Fruit fly (Drosophila melanogaster) whole organism, embryonic: ENCODE results near the gene TpnC25D.
A peak's percentile ranks its signal among the peaks of the same experiment; 100 is the strongest.

Experiments used
- Ada2b ChIP-seq: fragments of 200-800 bp; sonication (Bioruptor generic); IDR thresholded peaks from 2 replicates; pipeline ENCODE4 v1.3.6; 2022; ENCODE audit warnings: missing biosample characterization, missing genetic modification characterization
- Atf-2 ChIP-seq: fragments of 200-800 bp; sonication (Bioruptor generic); optimal IDR thresholded peaks from 2 replicates; lab custom pipeline; 2016; ENCODE audit warnings: missing biosample characterization, missing genetic modification characterization
- CG11456 ChIP-seq: fragments of 200-800 bp; sonication (Bioruptor generic); IDR thresholded peaks from 3 replicates; pipeline ENCODE4 v1.3.6; 2022; ENCODE audit warnings: missing biosample characterization, missing genetic modification characterization
- CG11504 ChIP-seq: fragments of 200-800 bp; sonication (Bioruptor generic); optimal IDR thresholded peaks from 3 replicates; lab custom pipeline; 2019; ENCODE audit warnings: missing biosample characterization, mild to moderate bottlenecking, missing genetic modification characterization, moderate library complexity
- CG11723 ChIP-seq: fragments of 200-800 bp; sonication (Bioruptor generic); optimal IDR thresholded peaks from 2 replicates; lab custom pipeline; 2017; ENCODE audit warnings: missing biosample characterization, mild to moderate bottlenecking, missing genetic modification characterization
- CG12659 ChIP-seq: fragments of 200-800 bp; sonication (Bioruptor generic); optimal IDR thresholded peaks from 3 replicates; lab custom pipeline; 2017; ENCODE audit warnings: mild to moderate bottlenecking, missing biosample characterization, missing genetic modification reagents, missing genetic modification characterization
- CG12769 ChIP-seq: fragments of 200-800 bp; sonication (Bioruptor generic); optimal IDR thresholded peaks from 2 replicates; lab custom pipeline; 2019; ENCODE audit warnings: missing biosample characterization, mild to moderate bottlenecking, missing genetic modification characterization, moderate library complexity
- CG13424 ChIP-seq: fragments of 200-800 bp; sonication (Bioruptor generic); optimal IDR thresholded peaks from 2 replicates; lab custom pipeline; 2019; ENCODE audit warnings: missing biosample characterization, mild to moderate bottlenecking, missing genetic modification characterization, moderate library complexity
- CG15269 ChIP-seq: fragments of 200-800 bp; sonication (Bioruptor generic); optimal IDR thresholded peaks from 2 replicates; lab custom pipeline; 2018; ENCODE audit warnings: missing biosample characterization, mild to moderate bottlenecking, missing genetic modification characterization, moderate library complexity
- CG15479 ChIP-seq: fragments of 200-800 bp; sonication (Bioruptor generic); optimal IDR thresholded peaks from 3 replicates; lab custom pipeline; 2019; ENCODE audit warnings: missing biosample characterization, mild to moderate bottlenecking, missing genetic modification characterization, moderate library complexity
- CG2678 ChIP-seq: fragments of 200-800 bp; sonication (Bioruptor generic); optimal IDR thresholded peaks from 3 replicates; lab custom pipeline; 2019; ENCODE audit warnings: missing biosample characterization, mild to moderate bottlenecking, missing genetic modification characterization, moderate library complexity
- CG31388 ChIP-seq: fragments of 200-800 bp; sonication (Bioruptor generic); optimal IDR thresholded peaks from 2 replicates; lab custom pipeline; 2016; ENCODE audit warnings: missing biosample characterization, missing genetic modification characterization
- CG3163 ChIP-seq: fragments of 200-800 bp; sonication (Bioruptor generic); optimal IDR thresholded peaks from 3 replicates; lab custom pipeline; 2016; ENCODE audit warnings: missing biosample characterization, missing genetic modification characterization
- CG32772 ChIP-seq: fragments of 200-800 bp; sonication (Bioruptor generic); IDR thresholded peaks from 2 replicates; pipeline ENCODE4 v1.3.6; 2022; ENCODE audit warnings: missing biosample characterization, missing genetic modification characterization
- CG4404 ChIP-seq: fragments of 200-800 bp; sonication (Bioruptor generic); IDR thresholded peaks from 2 replicates; pipeline ENCODE4 v1.3.6; 2022; ENCODE audit warnings: missing biosample characterization, missing genetic modification characterization
- CG4707 ChIP-seq: fragments of 200-800 bp; sonication (Bioruptor generic); optimal IDR thresholded peaks from 2 replicates; lab custom pipeline; 2018; ENCODE audit warnings: missing biosample characterization, mild to moderate bottlenecking, missing genetic modification characterization, moderate library complexity
- CG6813 ChIP-seq: fragments of 200-800 bp; sonication (Bioruptor generic); optimal IDR thresholded peaks from 2 replicates; lab custom pipeline; 2017; ENCODE audit warnings: missing biosample characterization, missing genetic modification characterization, mild to moderate bottlenecking, moderate library complexity, missing genetic modification reagents
- CG7963 ChIP-seq: fragments of 200-800 bp; sonication (Bioruptor generic); IDR thresholded peaks from 3 replicates; pipeline ENCODE4 v1.3.6; 2022; ENCODE audit warnings: missing biosample characterization, missing genetic modification characterization; ENCODE audit not compliant: partially characterized antibody
- CG8359 ChIP-seq: fragments of 200-800 bp; sonication (Bioruptor generic); optimal IDR thresholded peaks from 2 replicates; lab custom pipeline; 2017; ENCODE audit warnings: missing biosample characterization, mild to moderate bottlenecking, missing genetic modification characterization, borderline replicate concordance
- CTCF ChIP-seq: fragments of 200-800 bp; sonication (Bioruptor generic); optimal IDR thresholded peaks from 2 replicates; lab custom pipeline; 2017; ENCODE audit warnings: missing biosample characterization, mild to moderate bottlenecking, missing genetic modification characterization, moderate library complexity
- Dref ChIP-seq: fragments of 200-800 bp; sonication (Bioruptor generic); IDR thresholded peaks from 2 replicates; pipeline ENCODE4 v1.3.6; 2022; ENCODE audit warnings: missing biosample characterization, missing genetic modification characterization
- Drgx ChIP-seq: fragments of 200-800 bp; sonication (Bioruptor generic); IDR thresholded peaks from 2 replicates; pipeline ENCODE4 v1.3.6; 2022; ENCODE audit warnings: missing biosample characterization, missing genetic modification characterization
- HHEX ChIP-seq: fragments of 200-800 bp; sonication (Bioruptor generic); optimal IDR thresholded peaks from 3 replicates; lab custom pipeline; 2017; ENCODE audit warnings: missing biosample characterization, mild to moderate bottlenecking, missing genetic modification characterization, missing genetic modification reagents
- Lim3 ChIP-seq: fragments of 200-800 bp; sonication (Bioruptor generic); IDR thresholded peaks from 2 replicates; pipeline ENCODE4 v1.3.6; 2022; ENCODE audit warnings: missing biosample characterization, missing genetic modification characterization
- Med ChIP-seq: fragments of 200-800 bp; sonication (Bioruptor generic); peaks from one replicate; lab custom pipeline; 2016; ENCODE audit warnings: missing biosample characterization, missing genetic modification characterization, mild to moderate bottlenecking, inconsistent platforms, moderate library complexity
- Ptx1 ChIP-seq: fragments of 200-800 bp; sonication (Bioruptor generic); IDR thresholded peaks from 2 replicates; pipeline ENCODE4 v1.3.6; 2022; ENCODE audit warnings: missing biosample characterization, missing genetic modification characterization
- Vsx1 ChIP-seq: fragments of 200-800 bp; sonication (Bioruptor generic); optimal IDR thresholded peaks from 2 replicates; lab custom pipeline; 2017; ENCODE audit warnings: missing biosample characterization, mild to moderate bottlenecking, missing genetic modification characterization, missing genetic modification reagents
- Xrp1 ChIP-seq: fragments of 200-800 bp; sonication (Bioruptor generic); IDR thresholded peaks from 2 replicates; pipeline ENCODE4 v1.3.6; 2022; ENCODE audit warnings: missing biosample characterization, missing genetic modification characterization
- abd-A ChIP-seq: fragments of 200-800 bp; sonication (Bioruptor generic); optimal IDR thresholded peaks from 3 replicates; lab custom pipeline; 2019; ENCODE audit warnings: missing biosample characterization, mild to moderate bottlenecking, missing genetic modification characterization, moderate library complexity
- bsh ChIP-seq, 2 experiments: fragments of 200-800 bp; sonication (Bioruptor generic); optimal IDR thresholded peaks; 2 replicates each; lab custom pipeline; 2017 to 2018; ENCODE audit warnings: mild to moderate bottlenecking in 2 of 2, missing biosample characterization in 2 of 2, missing genetic modification characterization in 2 of 2, moderate library complexity in 1 of 2
- cad ChIP-seq: fragments of >200 bp; optimal IDR thresholded peaks from 2 replicates; lab custom pipeline; 2017; ENCODE audit warnings: missing biosample characterization, missing genetic modification characterization
- chinmo ChIP-seq: fragments of 200-800 bp; sonication (Bioruptor generic); IDR thresholded peaks from 4 replicates; pipeline ENCODE4 v1.3.6; 2022; ENCODE audit warnings: missing biosample characterization, missing genetic modification characterization; ENCODE audit not compliant: partially characterized antibody
- ci ChIP-seq: fragments of 200-800 bp; sonication (Bioruptor generic); IDR thresholded peaks from 3 replicates; pipeline ENCODE4 v1.3.6; 2022; ENCODE audit warnings: missing biosample characterization, missing genetic modification characterization
- gce ChIP-seq: fragments of 200-800 bp; sonication (Bioruptor generic); IDR thresholded peaks from 3 replicates; pipeline ENCODE4 v1.3.6; 2022; ENCODE audit warnings: missing biosample characterization, missing genetic modification characterization
- grau ChIP-seq: fragments of 200-800 bp; optimal IDR thresholded peaks from 3 replicates; lab custom pipeline; 2019; ENCODE audit warnings: missing biosample characterization, mild to moderate bottlenecking, missing genetic modification characterization, moderate library complexity
- ind ChIP-seq: fragments of 200-800 bp; sonication (Bioruptor generic); optimal IDR thresholded peaks from 3 replicates; lab custom pipeline; 2016; ENCODE audit warnings: missing biosample characterization, missing genetic modification characterization
- insv ChIP-seq, 2 experiments: fragments of 200-800 bp; sonication (Bioruptor generic); optimal IDR thresholded peaks; 3 replicates each; lab custom pipeline; 2016 to 2018; ENCODE audit warnings: missing biosample characterization in 2 of 2, missing genetic modification characterization in 2 of 2
- mirr ChIP-seq: fragments of 200-800 bp; sonication (Bioruptor generic); optimal IDR thresholded peaks from 3 replicates; lab custom pipeline; 2018; ENCODE audit warnings: missing biosample characterization, mild to moderate bottlenecking, missing genetic modification characterization
- oc ChIP-seq: fragments of 200-800 bp; sonication (Bioruptor generic); optimal IDR thresholded peaks from 2 replicates; lab custom pipeline; 2018; ENCODE audit warnings: missing biosample characterization, mild to moderate bottlenecking, missing genetic modification characterization, moderate library complexity
- pb ChIP-seq: fragments of 200-800 bp; sonication (Bioruptor generic); optimal IDR thresholded peaks from 3 replicates; lab custom pipeline; 2016; ENCODE audit warnings: missing biosample characterization, missing genetic modification characterization
- psq ChIP-seq: fragments of 200-800 bp; sonication (Bioruptor generic); optimal IDR thresholded peaks from 2 replicates; lab custom pipeline; 2017; ENCODE audit warnings: missing biosample characterization, missing genetic modification characterization
- stc ChIP-seq: fragments of 200-800 bp; sonication (Bioruptor generic); IDR thresholded peaks from 2 replicates; pipeline ENCODE4 v1.3.6; 2022; ENCODE audit warnings: missing biosample characterization, missing genetic modification characterization
- tap ChIP-seq: fragments of 200-800 bp; optimal IDR thresholded peaks from 3 replicates; lab custom pipeline; 2019; ENCODE audit warnings: missing biosample characterization, mild to moderate bottlenecking, missing genetic modification characterization, moderate library complexity
- tio ChIP-seq: fragments of 200-800 bp; sonication (Bioruptor generic); optimal IDR thresholded peaks from 2 replicates; lab custom pipeline; 2017; ENCODE audit warnings: missing biosample characterization, missing genetic modification characterization, inconsistent platforms

The TpnC25D gene

DNA sequence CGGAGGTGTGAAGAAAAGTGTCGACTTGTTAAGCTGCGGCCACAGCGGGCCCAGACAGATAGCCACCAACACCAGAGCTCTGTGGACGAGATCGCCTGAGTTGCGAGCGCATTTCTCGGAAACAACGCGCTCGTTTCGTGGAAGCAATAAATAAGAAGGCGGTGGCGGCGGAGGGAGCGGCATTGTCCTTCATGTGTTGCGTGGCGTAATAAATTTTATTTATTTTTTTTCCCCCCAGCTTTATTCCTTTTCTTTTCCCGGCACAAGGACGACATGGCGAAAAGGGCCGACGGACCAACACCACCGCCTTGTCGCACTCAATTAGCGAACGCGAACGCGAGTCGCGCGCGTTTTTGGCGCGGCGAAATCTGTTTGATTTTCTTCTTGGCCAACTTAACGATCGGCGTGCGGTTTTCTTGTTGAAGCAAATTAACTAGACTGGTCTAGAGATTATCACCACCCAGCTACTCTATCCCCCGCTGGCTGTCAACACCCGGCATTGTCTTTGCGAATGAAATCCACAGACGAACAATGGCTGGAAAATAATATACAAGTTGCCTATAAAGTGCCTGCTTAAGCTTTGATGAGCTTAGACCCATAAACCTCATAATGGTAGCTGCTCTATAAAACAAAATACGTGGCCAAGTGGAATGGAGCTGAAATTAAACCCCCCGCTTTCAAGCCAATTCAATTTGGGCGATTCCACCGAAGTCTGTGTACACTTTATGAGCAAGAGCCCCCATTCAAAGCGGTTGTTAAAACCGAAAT lies 42.8 kb downstream of the TpnC25D start (continued):
- TF ChIP-seq HHEX (GFP tag; lab: Kevin White, UChicago) (no peak), ind (GFP tag; lab: Kevin White, UChicago) (no peak), tio (GFP tag; lab: Kevin White, UChicago) (no peak), Med (GFP tag; lab: Kevin White, UChicago) (peak; percentile 62), Ada2b (no peak), CG12659 (GFP tag; lab: Kevin White, UChicago) (no peak), CG13424 (tag; lab: Kevin White, UChicago) (no peak), Drgx (no peak), CG11504 (tag; lab: Kevin White, UChicago) (peak; percentile 15), CG7963 (GFP tag; lab: Robert Waterston, UW) (no peak), Vsx1 (no peak), CG6813 (no peak), stc (GFP tag; lab: Robert Waterston, UW) (no peak), insv (GFP tag; optimal IDR thresholded peaks at IDR 0.05; lab: Kevin White, UChicago) (no peak), CG2678 (tag; lab: Kevin White, UChicago) (no peak), abd-A (tag; lab: Kevin White, UChicago) (peak; percentile 86), CG15269 (tag; lab: Kevin White, UChicago) (peak; percentile 59), grau (tag; lab: Kevin White, UChicago) (no peak), CG4707 (GFP tag; lab: Kevin White, UChicago) (no peak), CG11456 (GFP tag; lab: Robert Waterston, UW) (no peak), bsh (GFP tag; optimal IDR thresholded peaks at IDR 0.05; lab: Kevin White, UChicago) (no peak), cad (GFP tag; lab: Kevin White, UChicago) (peak; percentile 20), psq (GFP tag; lab: Kevin White, UChicago) (no peak), ci (GFP tag; lab: Robert Waterston, UW) (no peak), CG15479 (GFP tag; lab: Kevin White, UChicago) (no peak), CG32772 (GFP tag; lab: Robert Waterston, UW) (no peak), CG3163 (GFP tag; lab: Kevin White, UChicago) (no peak), CG12769 (tag; lab: Kevin White, UChicago) (peak; percentile 25), Lim3 (GFP tag; lab: Robert Waterston, UW) (no peak), CG4404 (GFP tag; lab: Robert Waterston, UW) (no peak), Ptx1 (GFP tag; lab: Robert Waterston, UW) (no peak), Dref (GFP tag; lab: Robert Waterston, UW) (no peak), pb (GFP tag; lab: Kevin White, UChicago) (no peak), mirr (GFP tag; lab: Kevin White, UChicago) (no peak), CG11723 (GFP tag; lab: Kevin White, UChicago) (no peak), CG31388 (GFP tag; lab: Kevin White, UChicago) (no peak), gce (no peak)

DNA sequence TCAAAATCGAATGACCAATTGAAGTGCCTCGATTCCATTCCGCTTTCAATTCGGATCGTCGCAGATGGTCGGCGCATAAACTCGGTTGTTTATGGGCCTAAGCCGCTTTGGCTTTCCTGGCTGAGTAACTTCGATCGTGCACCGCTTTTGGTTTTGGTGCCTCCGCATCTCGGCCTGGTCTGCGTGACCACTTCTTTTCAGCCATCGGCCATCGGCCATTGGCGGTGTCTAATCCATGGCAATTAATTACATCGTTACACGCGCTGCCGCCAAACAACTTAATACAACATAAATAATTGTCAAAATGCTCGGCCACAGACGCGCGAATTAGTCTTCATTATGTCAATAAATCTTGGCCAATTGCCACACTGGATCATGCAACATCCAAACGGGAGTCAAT lies 43.8 kb downstream of the TpnC25D start:
- TF ChIP-seq abd-A (tag; lab: Kevin White, UChicago) = peak; percentile 42
- 0 out of 4 replicates have a peak, but pooled peaks have one; percentile 10 for TF ChIP-seq chinmo
- TF ChIP-seq CTCF (GFP tag; lab: Kevin White, UChicago) = no peak
- TF ChIP-seq Xrp1 (GFP tag; lab: Robert Waterston, UW) = 0 out of 2 replicates have a peak, but pooled peaks have one; percentile 5
- peak; percentile 20 for TF ChIP-seq CG8359 (GFP tag; lab: Kevin White, UChicago)
- peak; percentile 93 for TF ChIP-seq oc (tag; lab: Kevin White, UChicago)
- no peak for TF ChIP-seq Atf-2
- TF ChIP-seq tap (tag; lab: Kevin White, UChicago) = no peak
